Fruit fly (Drosophila melanogaster) whole organism, embryonic: ENCODE measurements around the gene CG46459.

Experiments used
- B-H1 ChIP-seq: fragments of 200-800 bp; sonication (Bioruptor generic); IDR thresholded peaks from 3 replicates; pipeline ENCODE4 v1.3.6; 2022; ENCODE audit warnings: missing biosample characterization, missing genetic modification characterization
- CG10267 ChIP-seq: fragments of 200-800 bp; sonication (Bioruptor generic); optimal IDR thresholded peaks from 2 replicates; lab custom pipeline; 2018; ENCODE audit warnings: missing biosample characterization, mild to moderate bottlenecking, missing genetic modification characterization, moderate library complexity
- CG10979 ChIP-seq: fragments of 200-800 bp; sonication (Bioruptor generic); optimal IDR thresholded peaks from 2 replicates; lab custom pipeline; 2018; ENCODE audit warnings: missing biosample characterization, mild to moderate bottlenecking, missing genetic modification characterization, moderate library complexity
- CG11695 ChIP-seq: fragments of 200-800 bp; sonication (Bioruptor generic); IDR thresholded peaks from 3 replicates; pipeline ENCODE4 v1.3.6; 2022; ENCODE audit warnings: missing biosample characterization, missing genetic modification characterization
- CG13624 ChIP-seq: fragments of 200-800 bp; sonication (Bioruptor generic); optimal IDR thresholded peaks from 2 replicates; lab custom pipeline; 2016; ENCODE audit warnings: missing biosample characterization, missing genetic modification characterization
- CG14014 ChIP-seq: fragments of 200-800 bp; sonication (Bioruptor generic); IDR thresholded peaks from 2 replicates; pipeline ENCODE4 v1.3.6; 2022; ENCODE audit warnings: missing biosample characterization, missing genetic modification characterization
- CG15269 ChIP-seq: fragments of 200-800 bp; sonication (Bioruptor generic); optimal IDR thresholded peaks from 2 replicates; lab custom pipeline; 2018; ENCODE audit warnings: missing biosample characterization, mild to moderate bottlenecking, missing genetic modification characterization, moderate library complexity
- CG15601 ChIP-seq: fragments of 200-800 bp; sonication (Bioruptor generic); optimal IDR thresholded peaks from 3 replicates; lab custom pipeline; 2019; ENCODE audit warnings: missing biosample characterization, mild to moderate bottlenecking, missing genetic modification characterization, moderate library complexity
- CG16815 ChIP-seq: fragments of 200-800 bp; sonication (Bioruptor generic); optimal IDR thresholded peaks from 3 replicates; lab custom pipeline; 2017; ENCODE audit warnings: missing biosample characterization, mild to moderate bottlenecking, missing genetic modification characterization
- CG17359 ChIP-seq: fragments of 200-800 bp; sonication (Bioruptor generic); optimal IDR thresholded peaks from 3 replicates; lab custom pipeline; 2018; ENCODE audit warnings: missing biosample characterization, mild to moderate bottlenecking, missing genetic modification characterization, moderate library complexity
- CG34422 ChIP-seq: fragments of 200-800 bp; sonication (Bioruptor generic); IDR thresholded peaks from 3 replicates; pipeline ENCODE4 v1.3.6; 2022; ENCODE audit warnings: missing biosample characterization, missing genetic modification characterization
- CG6175 ChIP-seq: fragments of 200-800 bp; sonication (Bioruptor generic); IDR thresholded peaks from 3 replicates; pipeline ENCODE4 v1.3.6; 2022; ENCODE audit warnings: missing biosample characterization, missing genetic modification characterization
- CG6654 ChIP-seq: fragments of 200-800 bp; sonication (Bioruptor generic); optimal IDR thresholded peaks from 2 replicates; lab custom pipeline; 2017; ENCODE audit warnings: missing biosample characterization, mild to moderate bottlenecking, missing genetic modification characterization
- CG6813 ChIP-seq: fragments of 200-800 bp; sonication (Bioruptor generic); optimal IDR thresholded peaks from 2 replicates; lab custom pipeline; 2017; ENCODE audit warnings: missing biosample characterization, missing genetic modification characterization, mild to moderate bottlenecking, moderate library complexity, missing genetic modification reagents
- CG7745 ChIP-seq: fragments of 200-800 bp; sonication (Bioruptor generic); optimal IDR thresholded peaks from 2 replicates; lab custom pipeline; 2018; ENCODE audit warnings: missing biosample characterization, mild to moderate bottlenecking, missing genetic modification characterization, moderate library complexity
- CG8089 ChIP-seq: fragments of 200-800 bp; sonication (Bioruptor generic); optimal IDR thresholded peaks from 3 replicates; lab custom pipeline; 2016; ENCODE audit warnings: missing biosample characterization, missing genetic modification characterization
- CG9215 ChIP-seq: fragments of 200-800 bp; sonication (Bioruptor generic); IDR thresholded peaks from 2 replicates; pipeline ENCODE4 v1.3.6; 2022; ENCODE audit warnings: missing biosample characterization, missing genetic modification characterization
- CG9797 ChIP-seq: fragments of 200-800 bp; sonication (Bioruptor generic); optimal IDR thresholded peaks from 3 replicates; lab custom pipeline; 2018; ENCODE audit warnings: missing biosample characterization, mild to moderate bottlenecking, missing genetic modification characterization
- Dfd ChIP-seq, 2 experiments: fragments of >200 bp; optimal IDR thresholded peaks; 2 replicates each; lab custom pipeline; 2017; ENCODE audit warnings: missing biosample characterization in 2 of 2, missing genetic modification characterization in 2 of 2
- Hr3 ChIP-seq: fragments of 200-800 bp; sonication (Bioruptor generic); optimal IDR thresholded peaks from 3 replicates; lab custom pipeline; 2016; ENCODE audit warnings: missing biosample characterization, missing genetic modification characterization
- Hr39 ChIP-seq: fragments of >200 bp; optimal IDR thresholded peaks from 2 replicates; lab custom pipeline; 2017
- Kr ChIP-seq: fragments of 200-800 bp; sonication (Bioruptor generic); optimal IDR thresholded peaks from 2 replicates; lab custom pipeline; 2017; ENCODE audit warnings: missing biosample characterization, mild to moderate bottlenecking, missing genetic modification characterization
- Max ChIP-seq: fragments of 200-800 bp; sonication (Bioruptor generic); optimal IDR thresholded peaks from 2 replicates; lab custom pipeline; 2016; ENCODE audit warnings: missing biosample characterization, mild to moderate bottlenecking, missing genetic modification characterization
- NK7.1 ChIP-seq: fragments of 200-800 bp; sonication (Bioruptor generic); optimal IDR thresholded peaks from 3 replicates; lab custom pipeline; 2016; ENCODE audit warnings: missing biosample characterization, missing genetic modification characterization
- Nf-YC ChIP-seq: fragments of 200-800 bp; optimal IDR thresholded peaks from 3 replicates; lab custom pipeline; 2019; ENCODE audit warnings: missing biosample characterization, mild to moderate bottlenecking, missing genetic modification characterization, moderate library complexity
- Ptx1 ChIP-seq: fragments of 200-800 bp; sonication (Bioruptor generic); IDR thresholded peaks from 2 replicates; pipeline ENCODE4 v1.3.6; 2022; ENCODE audit warnings: missing biosample characterization, missing genetic modification characterization
- Ravus ChIP-seq: fragments of 200-800 bp; sonication (Bioruptor generic); IDR thresholded peaks from 2 replicates; pipeline ENCODE4 v1.3.6; 2022; ENCODE audit warnings: missing biosample characterization, missing genetic modification characterization
- Trl ChIP-seq, 3 experiments: fragments of >200 bp in 2 of 3; fragments of 200-800 bp in 1 of 3; sonication (Bioruptor generic) in 1 of 3; optimal IDR thresholded peaks; 2 replicates in 1 of 3; 3 replicates in 2 of 3; lab custom pipeline; 2016 to 2017; ENCODE audit warnings: missing biosample characterization in 1 of 3, missing genetic modification characterization in 1 of 3
- Vsx1 ChIP-seq: fragments of 200-800 bp; sonication (Bioruptor generic); optimal IDR thresholded peaks from 2 replicates; lab custom pipeline; 2017; ENCODE audit warnings: missing biosample characterization, mild to moderate bottlenecking, missing genetic modification characterization, missing genetic modification reagents
- bigmax ChIP-seq: fragments of 200-800 bp; sonication (Bioruptor generic); optimal IDR thresholded peaks from 2 replicates; lab custom pipeline; 2018; ENCODE audit warnings: missing biosample characterization, mild to moderate bottlenecking, missing genetic modification characterization
- chif ChIP-seq, 2 experiments: fragments of 200-800 bp; sonication (Bioruptor generic); optimal IDR thresholded peaks; 3 replicates each; lab custom pipeline; 2016; ENCODE audit warnings: missing biosample characterization in 2 of 2, missing genetic modification characterization in 2 of 2
- crol ChIP-seq: fragments of 200-800 bp; sonication (Bioruptor generic); IDR thresholded peaks from 2 replicates; pipeline ENCODE4 v1.3.6; 2022; ENCODE audit warnings: missing biosample characterization, missing genetic modification characterization
- danr ChIP-seq: fragments of 200-800 bp; sonication (Bioruptor generic); IDR thresholded peaks from 2 replicates; pipeline ENCODE4 v1.3.6; 2022; ENCODE audit warnings: missing biosample characterization, missing genetic modification characterization
- esg ChIP-seq: fragments of 200-800 bp; sonication (Bioruptor generic); conservative IDR thresholded peaks from 2 replicates; pipeline ENCODE4 v1.3.6; 2022; ENCODE audit warnings: missing biosample characterization, missing genetic modification characterization
- fd64A ChIP-seq: fragments of 200-800 bp; sonication (Bioruptor generic); optimal IDR thresholded peaks from 3 replicates; lab custom pipeline; 2018; ENCODE audit warnings: missing biosample characterization, mild to moderate bottlenecking, missing genetic modification characterization
- gem ChIP-seq: fragments of 200-800 bp; sonication (Bioruptor generic); optimal IDR thresholded peaks from 2 replicates; lab custom pipeline; 2019; ENCODE audit warnings: missing biosample characterization, mild to moderate bottlenecking, missing genetic modification characterization, moderate library complexity
- hkb ChIP-seq, 2 experiments: fragments of 200-800 bp in 1 of 2; fragments of >200 bp in 1 of 2; sonication (Bioruptor generic) in 1 of 2; IDR thresholded peaks in 1 of 2; optimal IDR thresholded peaks in 1 of 2; 2 replicates each; pipeline versions ENCODE4 v1.3.6 to Lab custom; 2017 to 2022; ENCODE audit warnings: missing biosample characterization in 1 of 2, missing genetic modification characterization in 1 of 2
- knrl ChIP-seq: fragments of 200-800 bp; sonication (Bioruptor generic); IDR thresholded peaks from 3 replicates; pipeline ENCODE4 v1.3.6; 2022; ENCODE audit warnings: missing biosample characterization, missing genetic modification characterization; ENCODE audit not compliant: partially characterized antibody
- lmd ChIP-seq: fragments of 200-800 bp; sonication (Bioruptor generic); IDR thresholded peaks from 2 replicates; pipeline ENCODE4 v1.3.6; 2022; ENCODE audit warnings: missing biosample characterization, missing genetic modification characterization
- lola ChIP-seq, 3 experiments: fragments of >200 bp in 2 of 3; fragments of 200-800 bp in 1 of 3; sonication (Bioruptor generic) in 1 of 3; optimal IDR thresholded peaks; 2 replicates each; lab custom pipeline; 2017 to 2019; ENCODE audit warnings: missing biosample characterization in 3 of 3, missing genetic modification characterization in 3 of 3, mild to moderate bottlenecking in 1 of 3, moderate library complexity in 1 of 3
- salm ChIP-seq: fragments of 200-800 bp; sonication (Bioruptor generic); optimal IDR thresholded peaks from 2 replicates; lab custom pipeline; 2018; ENCODE audit warnings: missing biosample characterization, mild to moderate bottlenecking, missing genetic modification characterization
- scrt ChIP-seq: fragments of 200-800 bp; sonication (Bioruptor generic); optimal IDR thresholded peaks from 2 replicates; lab custom pipeline; 2018; ENCODE audit warnings: missing biosample characterization, mild to moderate bottlenecking, missing genetic modification characterization, moderate library complexity
- slou ChIP-seq: fragments of 200-800 bp; sonication (Bioruptor generic); optimal IDR thresholded peaks from 3 replicates; lab custom pipeline; 2016; ENCODE audit warnings: missing biosample characterization, missing genetic modification characterization
- slp2 ChIP-seq: fragments of 200-800 bp; sonication (Bioruptor generic); optimal IDR thresholded peaks from 2 replicates; lab custom pipeline; 2016; ENCODE audit warnings: missing biosample characterization, missing genetic modification characterization
- ssp ChIP-seq: fragments of 200-800 bp; sonication (Bioruptor generic); IDR thresholded peaks from 2 replicates; pipeline ENCODE4 v1.3.6; 2022; ENCODE audit warnings: missing biosample characterization, missing genetic modification characterization
- sug ChIP-seq: fragments of 200-800 bp; optimal IDR thresholded peaks from 2 replicates; lab custom pipeline; 2019; ENCODE audit warnings: missing biosample characterization, mild to moderate bottlenecking, missing genetic modification characterization, moderate library complexity
- tll ChIP-seq, 2 experiments: fragments of 200-800 bp in 1 of 2; fragments of >200 bp in 1 of 2; sonication (Bioruptor generic) in 1 of 2; optimal IDR thresholded peaks; 2 replicates each; lab custom pipeline; 2017 to 2019; ENCODE audit warnings: missing biosample characterization in 2 of 2, missing genetic modification characterization in 2 of 2, mild to moderate bottlenecking in 1 of 2, moderate library complexity in 1 of 2
- vnd ChIP-seq: fragments of 200-800 bp; sonication (Bioruptor generic); IDR thresholded peaks from 3 replicates; pipeline ENCODE4 v1.3.6; 2022; ENCODE audit warnings: missing biosample characterization, missing genetic modification characterization; ENCODE audit not compliant: partially characterized antibody
- wdn ChIP-seq: fragments of 200-800 bp; sonication (Bioruptor generic); IDR thresholded peaks from 2 replicates; pipeline ENCODE4 v1.3.6; 2022; ENCODE audit warnings: missing biosample characterization, missing genetic modification characterization

Gene CG46459

dm6 chr3R:10648556-10649181, 47.8 kb upstream of the CG46459 start (continued):
- TF ChIP-seq Trl (optimal IDR thresholded peaks at IDR 0.05; lab: Kevin White, UChicago) (no peak), Trl (GFP tag; optimal IDR thresholded peaks at IDR 0.05; lab: Kevin White, UChicago) (no peak), tll (GFP tag; optimal IDR thresholded peaks at IDR 0.05; lab: Kevin White, UChicago) (no peak), lola (GFP tag; optimal IDR thresholded peaks at IDR 0.05; lab: Kevin White, UChicago) (no peak), bigmax (no peak), scrt (GFP tag; lab: Kevin White, UChicago) (no peak), knrl (no peak), hkb (optimal IDR thresholded peaks at IDR 0.05; lab: Kevin White, UChicago) (no peak), hkb (GFP tag; IDR thresholded peaks at IDR 0.05; lab: Robert Waterston, UW) (peak; percentile 70), vnd (GFP tag; lab: Robert Waterston, UW) (no peak), ssp (no peak; the same call in 1 of the 2 replicates), CG34422 (GFP tag; lab: Robert Waterston, UW) (peak; percentile 69; the same call in 1 of the 3 replicates), Kr (GFP tag; lab: Kevin White, UChicago) (no peak), esg (peak; percentile 66), Ravus (GFP tag; lab: Robert Waterston, UW) (no peak), CG6175 (GFP tag; lab: Robert Waterston, UW) (no peak), fd64A (GFP tag; lab: Kevin White, UChicago) (no peak), slp2 (GFP tag; lab: Kevin White, UChicago) (peak; percentile 25), CG8089 (GFP tag; lab: Kevin White, UChicago) (peak; percentile 21), Dfd (GFP tag; optimal IDR thresholded peaks at IDR 0.05; lab: Kevin White, UChicago) (no peak), CG14014 (peak; percentile 31; the same call in 1 of the 2 replicates), NK7.1 (no peak), gem (tag; lab: Kevin White, UChicago) (peak; percentile 71), Nf-YC (tag; lab: Kevin White, UChicago) (no peak), CG15601 (no peak), wdn (GFP tag; lab: Robert Waterston, UW) (no peak), danr (GFP tag; lab: Robert Waterston, UW) (0 out of 2 replicates have a peak, but pooled peaks have one; percentile 42), salm (no peak), CG7745 (tag; lab: Kevin White, UChicago) (no peak), Max (GFP tag; lab: Kevin White, UChicago) (no peak), chif (GFP tag; optimal IDR thresholded peaks at IDR 0.05; lab: Kevin White, UChicago) (peak in 1 of 2 experiments; percentile 48), CG16815 (GFP tag; lab: Kevin White, UChicago) (no peak), CG6654 (GFP tag; lab: Kevin White, UChicago) (no peak), CG11695 (GFP tag; lab: Robert Waterston, UW) (peak; percentile 41; the same call in 1 of the 3 replicates), CG10267 (tag; lab: Kevin White, UChicago) (peak; percentile 3), CG9797 (no peak), CG6813 (GFP tag; lab: Kevin White, UChicago) (no peak), CG17359 (tag; lab: Kevin White, UChicago) (peak; percentile 70), B-H1 (no peak; the same call in 2 of the 3 replicates), Hr39 (lab: Kevin White, UChicago) (no peak), slou (GFP tag; lab: Kevin White, UChicago) (no peak), CG9215 (no peak), CG15269 (peak; percentile 51), Ptx1 (GFP tag; lab: Robert Waterston, UW) (peak; percentile 78), crol (GFP tag; lab: Robert Waterston, UW) (no peak), CG13624 (GFP tag; lab: Kevin White, UChicago) (no peak), CG10979 (tag; lab: Kevin White, UChicago) (peak; percentile 46), sug (tag; lab: Kevin White, UChicago) (no peak), Vsx1 (no peak), lmd (GFP tag; lab: Robert Waterston, UW) (peak; percentile 43), Hr3 (GFP tag; lab: Kevin White, UChicago) (peak; percentile 20)
